Worm (Caenorhabditis elegans) whole organism, L3 larva: ENCODE results near the gene F54D11.4.

ENCODE experiments used
- R02D3.7 ChIP-seq: fragments of 150-350 bp; optimal IDR thresholded peaks from 2 replicates; lab custom pipeline; 2014; ENCODE audit warnings: missing biosample characterization, missing genetic modification characterization
- ZK546.5 ChIP-seq: sonication (generic microtip); optimal IDR thresholded peaks from 2 replicates; lab custom pipeline; 2017; ENCODE audit warnings: missing biosample characterization, missing genetic modification characterization
- aly-2 ChIP-seq: fragments of 150-350 bp; optimal IDR thresholded peaks from 2 replicates; lab custom pipeline; 2014; ENCODE audit warnings: missing biosample characterization, missing genetic modification characterization
- ama-1 ChIP-seq: fragments of 150-350 bp; optimal IDR thresholded peaks from 2 replicates; lab custom pipeline; 2018
- ceh-16 ChIP-seq: sonication (generic microtip); optimal IDR thresholded peaks from 2 replicates; lab custom pipeline; 2017; ENCODE audit warnings: missing biosample characterization, missing genetic modification characterization
- ceh-9 ChIP-seq: sonication (generic microtip); optimal IDR thresholded peaks from 2 replicates; lab custom pipeline; 2018; ENCODE audit warnings: missing biosample characterization, missing genetic modification characterization
- elt-2 ChIP-seq: sonication (generic microtip); optimal IDR thresholded peaks from 2 replicates; lab custom pipeline; 2016; ENCODE audit warnings: missing genetic modification reagents, mild to moderate bottlenecking, missing genetic modification characterization, missing compliant biosample characterization
- elt-3 ChIP-seq, 3 experiments: fragments of 150-350 bp in 1 of 3; sonication (generic microtip) in 2 of 3; optimal IDR thresholded peaks; 2 replicates in 2 of 3; 4 replicates in 1 of 3; lab custom pipeline; 2014 to 2017; ENCODE audit warnings: missing biosample characterization in 3 of 3, missing genetic modification characterization in 3 of 3
- fkh-10 ChIP-seq: sonication (generic microtip); optimal IDR thresholded peaks from 2 replicates; lab custom pipeline; 2017; ENCODE audit warnings: missing biosample characterization, missing genetic modification reagents, missing genetic modification characterization
- fkh-2 ChIP-seq: fragments of 150-350 bp; optimal IDR thresholded peaks from 2 replicates; lab custom pipeline; 2014; ENCODE audit warnings: missing biosample characterization, missing genetic modification reagents, missing genetic modification characterization
- lin-15B ChIP-seq: fragments of 150-350 bp; optimal IDR thresholded peaks from 2 replicates; lab custom pipeline; 2014; ENCODE audit warnings: missing biosample characterization, missing genetic modification characterization
- lin-39 ChIP-seq: fragments of 150-350 bp; optimal IDR thresholded peaks from 2 replicates; lab custom pipeline; 2018; ENCODE audit warnings: missing biosample characterization, missing genetic modification reagents, missing genetic modification characterization
- mml-1 ChIP-seq: fragments of 150-350 bp; sonication (generic microtip); optimal IDR thresholded peaks from 3 replicates; lab custom pipeline; 2014; ENCODE audit warnings: missing biosample characterization, missing genetic modification characterization
- nfya-1 ChIP-seq: sonication (generic microtip); optimal IDR thresholded peaks from 2 replicates; lab custom pipeline; 2017; ENCODE audit warnings: missing genetic modification characterization, mild to moderate bottlenecking, missing compliant biosample characterization, antibody characterized with exemption, moderate library complexity; ENCODE audit not compliant: insufficient read depth
- nhr-237 ChIP-seq: fragments of 150-350 bp; optimal IDR thresholded peaks from 2 replicates; lab custom pipeline; 2014; ENCODE audit warnings: missing biosample characterization, missing genetic modification characterization
- nhr-25 ChIP-seq: sonication (generic microtip); optimal IDR thresholded peaks from 2 replicates; lab custom pipeline; 2017; ENCODE audit warnings: missing biosample characterization, missing genetic modification characterization
- nhr-28 ChIP-seq: fragments of 150-350 bp; optimal IDR thresholded peaks from 2 replicates; lab custom pipeline; 2014; ENCODE audit warnings: missing biosample characterization, missing genetic modification characterization
- nhr-43 ChIP-seq: sonication (generic microtip); optimal IDR thresholded peaks from 2 replicates; lab custom pipeline; 2016; ENCODE audit warnings: mild to moderate bottlenecking, missing genetic modification characterization, missing compliant biosample characterization; ENCODE audit not compliant: poor library complexity, severe bottlenecking
- nhr-67 ChIP-seq: fragments of 150-350 bp; optimal IDR thresholded peaks from 2 replicates; lab custom pipeline; 2014; ENCODE audit warnings: missing biosample characterization, missing genetic modification characterization
- nhr-76 ChIP-seq: fragments of 150-350 bp; sonication (generic microtip); optimal IDR thresholded peaks from 5 replicates; lab custom pipeline; 2014; ENCODE audit warnings: missing biosample characterization, missing genetic modification characterization
- nhr-77 ChIP-seq: fragments of 150-350 bp; optimal IDR thresholded peaks from 2 replicates; lab custom pipeline; 2014; ENCODE audit warnings: missing biosample characterization, missing genetic modification characterization
- pha-4 ChIP-seq: fragments of 150-350 bp; optimal IDR thresholded peaks from 2 replicates; lab custom pipeline; 2014; ENCODE audit warnings: missing biosample characterization, missing genetic modification reagents, missing genetic modification characterization
- pqm-1 ChIP-seq: fragments of 150-350 bp; optimal IDR thresholded peaks from 2 replicates; lab custom pipeline; 2017; ENCODE audit warnings: missing biosample characterization, missing genetic modification characterization, inconsistent platforms
- sea-2 ChIP-seq: fragments of 150-350 bp; sonication (generic microtip); optimal IDR thresholded peaks from 4 replicates; lab custom pipeline; 2014; ENCODE audit warnings: missing biosample characterization, missing genetic modification reagents, missing genetic modification characterization
- skn-1 ChIP-seq: fragments of 150-350 bp; optimal IDR thresholded peaks from 2 replicates; lab custom pipeline; 2014; ENCODE audit warnings: missing biosample characterization, missing genetic modification characterization
- snpc-4 ChIP-seq: fragments of 150-350 bp; optimal IDR thresholded peaks from 2 replicates; lab custom pipeline; 2014; ENCODE audit warnings: missing biosample characterization, missing genetic modification characterization
- tbx-2 ChIP-seq: sonication (generic microtip); optimal IDR thresholded peaks from 2 replicates; lab custom pipeline; 2016; ENCODE audit warnings: mild to moderate bottlenecking, missing genetic modification characterization, missing compliant biosample characterization
- unc-39 ChIP-seq: sonication (generic microtip); optimal IDR thresholded peaks from 4 replicates; lab custom pipeline; 2017; ENCODE audit warnings: missing biosample characterization, missing genetic modification characterization
- unc-62 ChIP-seq: fragments of 150-350 bp; sonication (generic microtip); optimal IDR thresholded peaks from 4 replicates; lab custom pipeline; 2014; ENCODE audit warnings: missing biosample characterization, missing genetic modification reagents, missing genetic modification characterization

F54D11.4 gene

DNA sequence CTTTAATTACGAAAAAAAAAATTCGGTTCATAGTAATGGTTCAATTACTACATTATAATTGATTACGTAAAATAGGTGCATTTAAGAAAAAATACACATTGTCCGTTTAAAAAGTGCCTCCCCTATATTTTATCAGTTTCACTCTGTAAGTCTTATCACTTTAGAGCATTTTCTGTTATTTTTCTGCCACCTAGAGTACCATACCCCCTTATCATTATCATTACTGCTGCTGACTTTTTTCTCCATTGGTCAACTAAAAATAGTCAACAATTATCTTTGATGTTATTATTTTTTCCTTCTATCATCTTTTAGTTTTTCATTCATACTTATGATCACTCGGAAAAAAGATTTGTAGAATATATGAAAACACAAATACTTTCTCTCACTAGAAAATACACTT lies 17.5 kb upstream of the F54D11.4 start:
- TF ChIP-seq nhr-76 (tag; lab: Kevin White, UChicago) (no peak), pqm-1 (tag; lab: Kevin White, UChicago) (peak; percentile 47), elt-2 (tag; lab: Kevin White, UChicago) (peak; percentile 49), elt-3 (tag; optimal IDR thresholded peaks at IDR 0.05; lab: Kevin White, UChicago) (no peak)

DNA sequence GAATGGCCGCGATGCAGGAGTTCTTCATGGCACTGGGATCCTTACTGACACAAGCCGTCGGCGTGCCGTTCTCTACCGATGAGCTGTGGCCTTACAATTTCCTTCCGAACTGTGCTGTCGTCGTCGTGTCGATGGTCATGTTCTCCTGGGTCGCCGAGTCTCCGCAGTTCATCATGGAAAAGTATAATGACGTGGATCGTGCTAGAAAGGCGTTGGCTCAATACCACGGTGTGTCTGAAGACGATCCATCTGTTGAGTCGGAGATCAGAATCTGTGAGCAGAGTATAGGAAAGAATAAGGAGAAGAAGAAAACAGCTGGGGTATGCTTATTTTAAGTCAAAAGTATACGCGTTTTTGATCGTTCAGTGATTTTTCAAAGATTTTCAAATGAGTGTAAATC lies 16.7 kb upstream of the F54D11.4 start:
- TF ChIP-seq unc-62 (GFP tag; lab: Kevin White, UChicago) (no peak), sea-2 (GFP tag; lab: Kevin White, UChicago) (no peak), tbx-2 (no peak), nhr-28 (tag; lab: Kevin White, UChicago) (no peak), snpc-4 (tag; lab: Kevin White, UChicago) (no peak), nhr-25 (tag; lab: Kevin White, UChicago) (no peak), nhr-67 (tag; lab: Kevin White, UChicago) (no peak), elt-2 (tag; lab: Kevin White, UChicago) (no peak), pqm-1 (tag; lab: Kevin White, UChicago) (no peak)

DNA sequence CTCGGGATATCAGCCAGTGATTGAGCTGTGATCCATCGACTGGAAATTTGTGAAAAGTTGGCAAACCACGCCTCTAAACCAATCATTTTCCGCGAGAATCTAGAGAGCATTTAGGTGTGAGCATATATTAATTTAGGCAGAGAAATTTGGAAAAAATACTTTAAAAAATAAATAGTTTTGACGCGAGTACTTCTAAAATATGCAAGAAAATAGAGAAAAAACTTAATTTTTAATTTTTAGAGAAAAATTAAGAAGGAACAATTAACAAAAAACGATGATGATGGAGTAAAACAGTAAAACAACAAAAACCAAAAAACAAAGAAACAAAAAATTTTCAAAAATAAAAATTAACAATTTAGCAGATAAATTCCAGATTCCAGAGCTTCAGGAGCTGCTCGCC lies 9.1 kb upstream of the F54D11.4 start, which contains the start of gene txt-6:
Gene txt-6 (minus strand): TSS at position 101 of the 400 bp plus-strand sequence.
- TF ChIP-seq skn-1 (tag; lab: Kevin White, UChicago) (no peak), tbx-2 (no peak), aly-2 (tag; lab: Kevin White, UChicago) (no peak), lin-15B (no peak), nhr-77 (no peak), nhr-28 (tag; lab: Kevin White, UChicago) (no peak), nhr-25 (tag; lab: Kevin White, UChicago) (no peak), fkh-10 (GFP tag; lab: Kevin White, UChicago) (no peak), ceh-16 (tag; lab: Kevin White, UChicago) (no peak), ama-1 (lab: Kevin White, UChicago) (no peak), R02D3.7 (tag; lab: Kevin White, UChicago) (no peak), ceh-9 (tag; lab: Kevin White, UChicago) (no peak), nhr-237 (tag; lab: Kevin White, UChicago) (no peak), unc-39 (tag; lab: Kevin White, UChicago) (no peak), nhr-76 (tag; lab: Kevin White, UChicago) (no peak), ZK546.5 (tag; lab: Kevin White, UChicago) (no peak), mml-1 (tag; lab: Kevin White, UChicago) (no peak), nhr-43 (tag; lab: Kevin White, UChicago) (no peak)

DNA sequence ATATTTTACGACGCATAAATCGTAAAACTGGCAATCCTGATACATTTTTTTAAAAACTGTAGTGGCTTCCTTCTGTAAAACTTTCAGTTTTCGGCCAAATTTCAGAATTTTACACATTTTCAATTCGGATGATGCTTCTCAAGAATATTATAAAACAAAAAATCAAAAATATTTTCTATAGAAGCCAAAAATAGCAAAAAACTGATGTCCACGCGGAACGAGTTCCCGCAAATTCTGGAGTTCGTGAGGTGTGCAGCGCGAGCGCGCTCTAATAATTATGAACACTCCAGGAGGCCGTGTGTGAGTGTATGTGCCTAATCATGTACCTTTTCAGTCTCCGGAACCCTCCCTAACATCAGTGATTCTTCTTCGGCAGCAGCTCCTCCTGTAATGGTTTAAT lies 1.3 kb downstream of the F54D11.4 start, which contains the start of gene sumv-2:
Gene sumv-2 (plus strand): TSS at position 301 of the 400 bp plus-strand sequence.
- no peak for TF ChIP-seq nhr-67 (tag; lab: Kevin White, UChicago)
- no peak for TF ChIP-seq mml-1 (tag; lab: Kevin White, UChicago)
- TF ChIP-seq aly-2 (tag; lab: Kevin White, UChicago), result no peak
- TF ChIP-seq tbx-2, result no peak
- TF ChIP-seq pha-4 (tag; lab: Kevin White, UChicago), result no peak
- no peak for TF ChIP-seq nhr-237 (tag; lab: Kevin White, UChicago)
- TF ChIP-seq ZK546.5 (tag; lab: Kevin White, UChicago), result no peak
- TF ChIP-seq elt-2 (tag; lab: Kevin White, UChicago), result no peak

DNA sequence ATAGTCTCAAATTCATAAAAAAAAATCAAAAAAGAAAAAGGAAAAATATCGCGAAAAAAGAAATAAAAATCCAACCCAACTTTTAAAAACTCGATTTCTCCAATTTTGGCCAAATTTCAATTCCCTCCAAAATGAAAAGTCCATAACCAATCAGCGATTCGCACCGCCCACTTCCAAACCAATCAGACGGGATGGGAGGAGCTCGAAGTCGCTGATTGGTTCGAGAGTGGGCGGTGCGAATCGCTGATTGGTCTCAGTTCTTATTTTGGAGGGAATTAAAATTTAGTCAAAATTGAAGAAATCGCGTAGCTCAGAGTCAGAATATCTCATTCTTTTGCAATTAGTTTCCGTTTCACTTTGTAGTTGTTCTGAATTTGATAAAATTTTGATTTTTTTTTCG lies 7.6 kb downstream of the F54D11.4 start:
- TF ChIP-seq nfya-1 (tag; lab: Kevin White, UChicago), result peak; percentile 98
- TF ChIP-seq ceh-9 (tag; lab: Kevin White, UChicago), result no peak

DNA sequence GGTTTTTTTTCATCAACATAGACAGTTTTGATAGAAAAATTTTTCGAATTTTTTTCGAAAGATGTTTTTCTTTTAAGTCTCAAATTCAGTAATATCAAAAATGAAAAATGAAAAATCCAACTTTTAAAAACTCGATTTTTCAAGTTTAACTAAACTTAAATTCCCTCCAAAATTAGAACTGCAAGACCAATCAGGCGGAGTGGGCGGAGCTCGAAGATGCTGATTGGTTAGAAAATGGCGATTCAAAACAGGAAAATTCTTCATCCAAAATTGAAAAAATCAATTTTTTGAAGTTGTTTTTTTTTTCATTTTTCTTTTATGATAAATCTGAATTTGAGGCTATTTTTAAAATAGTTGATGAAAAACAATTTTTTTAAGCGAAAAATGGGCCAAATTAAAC lies 8.8 kb downstream of the F54D11.4 start:
- TF ChIP-seq nfya-1 (tag; lab: Kevin White, UChicago) (peak; percentile 98), fkh-2 (tag; lab: Kevin White, UChicago) (no peak), unc-62 (GFP tag; lab: Kevin White, UChicago) (no peak), lin-39 (tag; lab: Kevin White, UChicago) (no peak), fkh-10 (GFP tag; lab: Kevin White, UChicago) (no peak)
